Fruit fly (Drosophila melanogaster) whole organism, embryonic: ENCODE measurements around the gene Lamtor4.

Experiments used
- Ada2b ChIP-seq: fragments of 200-800 bp; sonication (Bioruptor generic); IDR thresholded peaks from 2 replicates; pipeline ENCODE4 v1.3.6; 2022; ENCODE audit warnings: missing biosample characterization, missing genetic modification characterization
- B-H2 ChIP-seq: fragments of 200-800 bp; sonication (Bioruptor generic); optimal IDR thresholded peaks from 2 replicates; lab custom pipeline; 2018; ENCODE audit warnings: missing biosample characterization, mild to moderate bottlenecking, missing genetic modification characterization
- CG10209 ChIP-seq: fragments of 200-800 bp; sonication (Bioruptor generic); optimal IDR thresholded peaks from 3 replicates; lab custom pipeline; 2017; ENCODE audit warnings: missing biosample characterization, mild to moderate bottlenecking, missing genetic modification characterization, missing genetic modification reagents
- CG1024 ChIP-seq: fragments of 200-800 bp; sonication (Bioruptor generic); IDR thresholded peaks from 2 replicates; pipeline ENCODE4 v1.3.6; 2022; ENCODE audit warnings: missing biosample characterization, missing genetic modification characterization
- CG10654 ChIP-seq: fragments of 200-800 bp; sonication (Bioruptor generic); optimal IDR thresholded peaks from 2 replicates; lab custom pipeline; 2016; ENCODE audit warnings: missing biosample characterization, missing genetic modification characterization
- CG11093 ChIP-seq: fragments of 200-800 bp; sonication (Bioruptor generic); IDR thresholded peaks from 3 replicates; pipeline ENCODE4 v1.3.6; 2022; ENCODE audit warnings: missing biosample characterization, missing genetic modification characterization
- CG11504 ChIP-seq: fragments of 200-800 bp; sonication (Bioruptor generic); optimal IDR thresholded peaks from 3 replicates; lab custom pipeline; 2019; ENCODE audit warnings: missing biosample characterization, mild to moderate bottlenecking, missing genetic modification characterization, moderate library complexity
- CG1233 ChIP-seq: fragments of 200-800 bp; sonication (Bioruptor generic); optimal IDR thresholded peaks from 4 replicates; lab custom pipeline; 2018; ENCODE audit warnings: missing biosample characterization, mild to moderate bottlenecking, missing genetic modification characterization
- CG15514 ChIP-seq: fragments of 200-800 bp; sonication (Bioruptor generic); optimal IDR thresholded peaks from 3 replicates; lab custom pipeline; 2017; ENCODE audit warnings: missing biosample characterization, missing genetic modification characterization, mild to moderate bottlenecking, moderate library complexity, missing genetic modification reagents
- CG17361 ChIP-seq: fragments of 200-800 bp; sonication (Bioruptor generic); IDR thresholded peaks from 3 replicates; pipeline ENCODE4 v1.3.6; 2022; ENCODE audit warnings: missing biosample characterization, missing genetic modification characterization
- CG17829 ChIP-seq: fragments of 200-800 bp; optimal IDR thresholded peaks from 2 replicates; lab custom pipeline; 2019; ENCODE audit warnings: missing biosample characterization, mild to moderate bottlenecking, missing genetic modification characterization, moderate library complexity
- CG32772 ChIP-seq: fragments of 200-800 bp; sonication (Bioruptor generic); IDR thresholded peaks from 2 replicates; pipeline ENCODE4 v1.3.6; 2022; ENCODE audit warnings: missing biosample characterization, missing genetic modification characterization
- CG34224 ChIP-seq: fragments of 200-800 bp; sonication (Bioruptor generic); IDR thresholded peaks from 3 replicates; pipeline ENCODE4 v1.3.6; 2022; ENCODE audit warnings: missing biosample characterization, missing genetic modification characterization; ENCODE audit not compliant: partially characterized antibody
- CG4404 ChIP-seq: fragments of 200-800 bp; sonication (Bioruptor generic); IDR thresholded peaks from 2 replicates; pipeline ENCODE4 v1.3.6; 2022; ENCODE audit warnings: missing biosample characterization, missing genetic modification characterization
- CG6791 ChIP-seq: fragments of 200-800 bp; sonication (Bioruptor generic); IDR thresholded peaks from 3 replicates; pipeline ENCODE4 v1.3.6; 2022; ENCODE audit warnings: missing biosample characterization, missing genetic modification characterization; ENCODE audit not compliant: partially characterized antibody
- CG7357 ChIP-seq: fragments of 200-800 bp; sonication (Bioruptor generic); IDR thresholded peaks from 3 replicates; pipeline ENCODE4 v1.3.6; 2022; ENCODE audit warnings: missing biosample characterization, missing genetic modification characterization
- CG8765 ChIP-seq: fragments of 200-800 bp; sonication (Bioruptor generic); IDR thresholded peaks from 2 replicates; pipeline ENCODE4 v1.3.6; 2022; ENCODE audit warnings: missing biosample characterization, missing genetic modification characterization
- CHES-1-like ChIP-seq: fragments of 200-800 bp; sonication (Bioruptor generic); optimal IDR thresholded peaks from 2 replicates; lab custom pipeline; 2016; ENCODE audit warnings: missing biosample characterization, missing genetic modification characterization
- Chrac-16 ChIP-seq: fragments of 200-800 bp; sonication (Bioruptor generic); optimal IDR thresholded peaks from 3 replicates; lab custom pipeline; 2016; ENCODE audit warnings: missing biosample characterization, missing genetic modification characterization
- D ChIP-seq, 2 experiments: fragments of 200-800 bp in 1 of 2; fragments of >200 bp in 1 of 2; sonication (Bioruptor generic) in 1 of 2; optimal IDR thresholded peaks; 2 replicates in 1 of 2; 3 replicates in 1 of 2; lab custom pipeline; 2017; ENCODE audit warnings: mild to moderate bottlenecking in 1 of 2, missing biosample characterization in 1 of 2, missing genetic modification characterization in 1 of 2, missing genetic modification reagents in 1 of 2
- D19A ChIP-seq: fragments of 200-800 bp; optimal IDR thresholded peaks from 3 replicates; lab custom pipeline; 2019; ENCODE audit warnings: missing biosample characterization, mild to moderate bottlenecking, missing genetic modification characterization, moderate library complexity
- Deaf1 ChIP-seq: fragments of 200-800 bp; optimal IDR thresholded peaks from 3 replicates; lab custom pipeline; 2019; ENCODE audit warnings: missing biosample characterization, mild to moderate bottlenecking, missing genetic modification characterization, moderate library complexity
- Fer3 ChIP-seq: fragments of 200-800 bp; sonication (Bioruptor generic); optimal IDR thresholded peaks from 2 replicates; lab custom pipeline; 2018; ENCODE audit warnings: missing biosample characterization, mild to moderate bottlenecking, missing genetic modification characterization, moderate library complexity
- HHEX ChIP-seq: fragments of 200-800 bp; sonication (Bioruptor generic); optimal IDR thresholded peaks from 3 replicates; lab custom pipeline; 2017; ENCODE audit warnings: missing biosample characterization, mild to moderate bottlenecking, missing genetic modification characterization, missing genetic modification reagents
- Hr51 ChIP-seq, 2 experiments: fragments of 200-800 bp; sonication (Bioruptor generic); optimal IDR thresholded peaks; 2 replicates in 1 of 2; 3 replicates in 1 of 2; lab custom pipeline; 2016 to 2018; ENCODE audit warnings: missing biosample characterization in 2 of 2, missing genetic modification characterization in 2 of 2, mild to moderate bottlenecking in 1 of 2, moderate library complexity in 1 of 2
- Jarid2 ChIP-seq: fragments of 200-800 bp; sonication (Bioruptor generic); optimal IDR thresholded peaks from 3 replicates; lab custom pipeline; 2017; ENCODE audit warnings: mild to moderate bottlenecking, missing biosample characterization, missing genetic modification reagents, missing genetic modification characterization
- Lhr ChIP-seq: fragments of 200-800 bp; sonication (Bioruptor generic); optimal IDR thresholded peaks from 3 replicates; lab custom pipeline; 2017; ENCODE audit warnings: mild to moderate bottlenecking, missing biosample characterization, missing genetic modification reagents, missing genetic modification characterization
- Nf-YC ChIP-seq: fragments of 200-800 bp; optimal IDR thresholded peaks from 3 replicates; lab custom pipeline; 2019; ENCODE audit warnings: missing biosample characterization, mild to moderate bottlenecking, missing genetic modification characterization, moderate library complexity
- Pdp1 ChIP-seq, 2 experiments: fragments of 200-800 bp; sonication (Bioruptor generic); optimal IDR thresholded peaks; 3 replicates each; lab custom pipeline; 2016; ENCODE audit warnings: missing biosample characterization in 2 of 2, missing genetic modification characterization in 2 of 2, mild to moderate bottlenecking in 1 of 2, moderate library complexity in 1 of 2
- Poxn ChIP-seq: fragments of 200-800 bp; sonication (Bioruptor generic); IDR thresholded peaks from 2 replicates; pipeline ENCODE4 v1.3.6; 2022; ENCODE audit warnings: missing biosample characterization, missing genetic modification characterization
- Side ChIP-seq: fragments of 200-800 bp; sonication (Bioruptor generic); optimal IDR thresholded peaks from 2 replicates; lab custom pipeline; 2016; ENCODE audit warnings: missing biosample characterization, missing genetic modification characterization
- Sox102F ChIP-seq: fragments of 200-800 bp; sonication (Bioruptor generic); optimal IDR thresholded peaks from 2 replicates; lab custom pipeline; 2018; ENCODE audit warnings: missing biosample characterization, mild to moderate bottlenecking, missing genetic modification characterization, moderate library complexity
- aop ChIP-seq: fragments of 200-800 bp; sonication (Bioruptor generic); IDR thresholded peaks from 2 replicates; pipeline ENCODE4 v1.3.6; 2022; ENCODE audit warnings: missing biosample characterization, missing genetic modification characterization
- bowl ChIP-seq: fragments of 200-800 bp; sonication (Bioruptor generic); IDR thresholded peaks from 2 replicates; pipeline ENCODE4 v1.3.6; 2022; ENCODE audit warnings: missing biosample characterization, missing genetic modification characterization
- dimm ChIP-seq: fragments of 200-800 bp; sonication (Bioruptor generic); IDR thresholded peaks from 2 replicates; pipeline ENCODE4 v1.3.6; 2022; ENCODE audit warnings: missing biosample characterization, missing genetic modification characterization
- dm ChIP-seq: fragments of 200-800 bp; sonication (Bioruptor generic); optimal IDR thresholded peaks from 3 replicates; lab custom pipeline; 2016; ENCODE audit warnings: missing biosample characterization, missing genetic modification characterization
- dmrt99B ChIP-seq: fragments of 200-800 bp; sonication (Bioruptor generic); optimal IDR thresholded peaks from 2 replicates; lab custom pipeline; 2018; ENCODE audit warnings: missing biosample characterization, mild to moderate bottlenecking, missing genetic modification characterization, moderate library complexity
- gem ChIP-seq: fragments of 200-800 bp; sonication (Bioruptor generic); optimal IDR thresholded peaks from 2 replicates; lab custom pipeline; 2019; ENCODE audit warnings: missing biosample characterization, mild to moderate bottlenecking, missing genetic modification characterization, moderate library complexity
- gt ChIP-seq: fragments of 200-800 bp; sonication (Bioruptor generic); IDR thresholded peaks from 2 replicates; pipeline ENCODE4 v1.3.6; 2022; ENCODE audit warnings: missing biosample characterization, missing genetic modification characterization
- mld ChIP-seq: fragments of 200-800 bp; sonication (Bioruptor generic); IDR thresholded peaks from 3 replicates; pipeline ENCODE4 v1.3.6; 2022; ENCODE audit warnings: missing biosample characterization, missing genetic modification characterization; ENCODE audit not compliant: partially characterized antibody
- p53 ChIP-seq: fragments of 200-800 bp; sonication (Bioruptor generic); optimal IDR thresholded peaks from 2 replicates; lab custom pipeline; 2016; ENCODE audit warnings: missing biosample characterization, missing genetic modification characterization
- ro ChIP-seq: fragments of 200-800 bp; sonication (Bioruptor generic); IDR thresholded peaks from 2 replicates; pipeline ENCODE4 v1.3.6; 2022; ENCODE audit warnings: missing biosample characterization, missing genetic modification characterization
- run ChIP-seq: fragments of 200-800 bp; sonication (Bioruptor generic); optimal IDR thresholded peaks from 3 replicates; lab custom pipeline; 2018; ENCODE audit warnings: missing biosample characterization, mild to moderate bottlenecking, missing genetic modification characterization
- sc ChIP-seq, 3 experiments: fragments of >200 bp in 2 of 3; fragments of 200-800 bp in 1 of 3; sonication (Bioruptor generic) in 1 of 3; optimal IDR thresholded peaks; 2 replicates in 2 of 3; 3 replicates in 1 of 3; lab custom pipeline; 2017; ENCODE audit warnings: mild to moderate bottlenecking in 1 of 3, missing biosample characterization in 1 of 3, missing genetic modification characterization in 1 of 3, missing genetic modification reagents in 1 of 3
- scrt ChIP-seq: fragments of 200-800 bp; sonication (Bioruptor generic); optimal IDR thresholded peaks from 2 replicates; lab custom pipeline; 2018; ENCODE audit warnings: missing biosample characterization, mild to moderate bottlenecking, missing genetic modification characterization, moderate library complexity
- sim ChIP-seq: fragments of 200-800 bp; sonication (Bioruptor generic); IDR thresholded peaks from 2 replicates; pipeline ENCODE4 v1.3.6; 2022; ENCODE audit warnings: missing biosample characterization, missing genetic modification characterization
- trem ChIP-seq: fragments of 200-800 bp; optimal IDR thresholded peaks from 3 replicates; lab custom pipeline; 2019; ENCODE audit warnings: missing biosample characterization, mild to moderate bottlenecking, missing genetic modification characterization, moderate library complexity
- vfl ChIP-seq: fragments of 200-800 bp; sonication (Bioruptor generic); optimal IDR thresholded peaks from 2 replicates; lab custom pipeline; 2016; ENCODE audit warnings: missing biosample characterization, missing genetic modification characterization

The Lamtor4 gene

dm6 chr3L:3935567-3936207, 39.0 kb downstream of the Lamtor4 start, which contains the start of gene Eip63F-1 (continued):
- TF ChIP-seq Deaf1 (tag; lab: Kevin White, UChicago) = peak; percentile 51
- TF ChIP-seq CG1233 = peak; percentile 75
- TF ChIP-seq ro (GFP tag; lab: Robert Waterston, UW) = no peak
- TF ChIP-seq HHEX (GFP tag; lab: Kevin White, UChicago) = peak; percentile 74
- no peak for TF ChIP-seq sc (optimal IDR thresholded peaks at IDR 0.05; lab: Kevin White, UChicago)
- peak; percentile 2 for TF ChIP-seq sc (GFP tag; optimal IDR thresholded peaks at IDR 0.05; lab: Kevin White, UChicago)
- peak; percentile 71 for TF ChIP-seq dmrt99B (tag; lab: Kevin White, UChicago)
- no peak for TF ChIP-seq dm (GFP tag; lab: Kevin White, UChicago)
- TF ChIP-seq B-H2 = peak; percentile 34
- peak; percentile 28 for TF ChIP-seq trem (tag; lab: Kevin White, UChicago)
- TF ChIP-seq CG34224 (GFP tag; lab: Robert Waterston, UW) = no peak
- no peak for TF ChIP-seq mld (GFP tag; lab: Robert Waterston, UW)
- peak; percentile 61 for TF ChIP-seq Fer3
- TF ChIP-seq CG7357 (GFP tag; lab: Robert Waterston, UW) = 0 out of 3 replicates have a peak, but pooled peaks have one; percentile 10
- TF ChIP-seq dimm (GFP tag; lab: Robert Waterston, UW) = no peak
- no peak for TF ChIP-seq p53 (GFP tag; lab: Kevin White, UChicago)
- TF ChIP-seq Nf-YC (tag; lab: Kevin White, UChicago) = peak; percentile 73
- peak; percentile 34 for TF ChIP-seq run
- no peak for TF ChIP-seq CG11093 (GFP tag; lab: Robert Waterston, UW)
- TF ChIP-seq bowl (GFP tag; lab: Robert Waterston, UW) = no peak
- peak; percentile 19; the same call in 1 of the 2 replicates for TF ChIP-seq CG4404 (GFP tag; lab: Robert Waterston, UW)
- TF ChIP-seq CG32772 (GFP tag; lab: Robert Waterston, UW) = no peak
- peak; percentile 35; the same call in 1 of the 2 replicates for TF ChIP-seq Ada2b (GFP tag; lab: Robert Waterston, UW)
- no peak for TF ChIP-seq Lhr
- no peak for TF ChIP-seq gt
- peak; percentile 81 for TF ChIP-seq Sox102F
- 0 out of 2 replicates have a peak, but pooled peaks have one; percentile 7 for TF ChIP-seq Poxn (GFP tag; lab: Robert Waterston, UW)
- no peak for TF ChIP-seq vfl (GFP tag; lab: Kevin White, UChicago)
- peak; percentile 86 for TF ChIP-seq CG11504
- TF ChIP-seq aop (GFP tag; lab: Robert Waterston, UW) = no peak
- peak; percentile 8 for TF ChIP-seq CG15514 (GFP tag; lab: Kevin White, UChicago)
- TF ChIP-seq CG8765 (GFP tag; lab: Robert Waterston, UW) = no peak
- TF ChIP-seq Pdp1 (GFP tag; optimal IDR thresholded peaks at IDR 0.05; lab: Kevin White, UChicago) = peak in 1 of 2 experiments; percentile 14
- peak; percentile 81 for TF ChIP-seq scrt
- no peak for TF ChIP-seq sim (GFP tag; lab: Robert Waterston, UW)
- TF ChIP-seq CG10654 (GFP tag; lab: Kevin White, UChicago) = peak; percentile 63
- peak; percentile 65 for TF ChIP-seq CG10209 (GFP tag; lab: Kevin White, UChicago)
- TF ChIP-seq CHES-1-like (GFP tag; lab: Kevin White, UChicago) = peak; percentile 9
- peak; percentile 57 for TF ChIP-seq D19A (tag; lab: Kevin White, UChicago)
- TF ChIP-seq CG6791 (GFP tag; lab: Robert Waterston, UW) = no peak
- peak; percentile 82 for TF ChIP-seq CG17361 (GFP tag; lab: Robert Waterston, UW)
- TF ChIP-seq CG17829 (tag; lab: Kevin White, UChicago) = peak; percentile 48
- TF ChIP-seq D (optimal IDR thresholded peaks at IDR 0.05; lab: Kevin White, UChicago) = no peak
- TF ChIP-seq D (GFP tag; optimal IDR thresholded peaks at IDR 0.05; lab: Kevin White, UChicago) = peak; percentile 52
- peak; percentile 37 for TF ChIP-seq Chrac-16
- TF ChIP-seq Side (GFP tag; lab: Kevin White, UChicago) = no peak
- TF ChIP-seq CG1024 = peak; percentile 30; the same call in 1 of the 2 replicates
- peak; percentile 60 for TF ChIP-seq Jarid2 (GFP tag; lab: Kevin White, UChicago)
- TF ChIP-seq Hr51 (GFP tag; optimal IDR thresholded peaks at IDR 0.05; lab: Kevin White, UChicago) = peak in 1 of 2 experiments; percentile 85
- TF ChIP-seq gem (tag; lab: Kevin White, UChicago) = peak; percentile 82
